Fruit fly (Drosophila melanogaster) S2 (cell line): ENCODE measurements around the gene CG2200.

Experiments
- CG8478 ChIP-seq: fragments of >200 bp; optimal IDR thresholded peaks from 2 replicates; lab custom pipeline; 2018
- CTCF ChIP-seq, 2 experiments: fragments of >200 bp; optimal IDR thresholded peaks; 2 replicates each; lab custom pipeline; 2018

DNA sequence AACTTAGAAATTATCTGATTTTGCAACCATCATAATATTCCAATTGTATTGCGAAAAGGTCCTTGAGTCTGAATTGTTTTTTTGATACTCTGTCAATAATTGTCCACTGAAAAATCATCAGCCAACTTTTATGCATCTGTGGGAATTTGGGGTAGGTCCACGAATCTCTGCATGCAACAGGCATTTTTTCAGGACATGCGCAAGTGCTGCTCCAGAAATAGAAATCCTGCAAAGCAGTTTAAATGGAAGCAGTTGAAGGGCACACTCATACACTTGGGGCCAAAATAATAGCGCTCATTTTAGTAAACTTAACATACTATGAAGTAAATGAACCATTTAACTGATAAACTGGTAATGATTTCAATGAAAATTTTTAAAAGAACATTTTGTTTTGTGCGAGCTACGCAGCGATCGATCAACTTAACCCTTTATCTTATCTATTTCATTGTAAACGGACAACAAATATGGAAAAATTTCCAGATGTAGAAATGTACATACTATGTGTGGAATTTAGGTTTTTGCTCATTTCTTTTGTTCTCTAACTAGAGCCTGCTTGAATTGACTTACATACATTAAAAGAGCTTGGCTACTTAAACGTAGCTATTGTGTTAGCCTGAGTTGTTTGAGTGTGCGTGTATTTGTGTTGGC is 36.2 kb downstream of the CG2200 start:
- TF ChIP-seq CTCF (optimal IDR thresholded peaks at IDR 0.05; lab: Kevin White, UChicago) (no peak), CG8478 (lab: Kevin White, UChicago) (no peak)
